Worm (Caenorhabditis elegans) whole organism, midembryonic: ENCODE measurements around the gene C12D12.1.

Source experiments
- T22C8.4 ChIP-seq: fragments of 200-800 bp; sonication (Bioruptor generic); IDR thresholded peaks from 2 replicates; pipeline ENCODE4 v1.3.6; 2022; ENCODE audit warnings: missing genetic modification characterization, missing compliant biosample characterization
- cog-1 ChIP-seq: sonication (generic microtip); optimal IDR thresholded peaks from 2 replicates; lab custom pipeline; 2016; ENCODE audit warnings: missing genetic modification characterization, missing compliant biosample characterization
- flt-1 ChIP-seq: fragments of 200-800 bp; sonication (Bioruptor generic); IDR thresholded peaks from 2 replicates; pipeline ENCODE4 v1.3.6; 2022; ENCODE audit warnings: missing genetic modification characterization, missing compliant biosample characterization
- klf-2 ChIP-seq: fragments of 200-800 bp; sonication (Bioruptor generic); conservative IDR thresholded peaks from 2 replicates; pipeline ENCODE4 v1.3.6; 2022; ENCODE audit warnings: missing genetic modification reagents, missing genetic modification characterization, missing compliant biosample characterization
- med-1 ChIP-seq: sonication (generic microtip); optimal IDR thresholded peaks from 2 replicates; lab custom pipeline; 2017; ENCODE audit warnings: missing genetic modification characterization, mild to moderate bottlenecking, missing compliant biosample characterization, antibody characterized with exemption, missing genetic modification reagents; ENCODE audit not compliant: insufficient read depth
- ref-1 ChIP-seq: fragments of 200-800 bp; sonication (Bioruptor generic); conservative IDR thresholded peaks from 2 replicates; pipeline ENCODE4 v1.3.6; 2022; ENCODE audit warnings: missing genetic modification reagents, missing genetic modification characterization, missing compliant biosample characterization
- tab-1 ChIP-seq: fragments of 200-800 bp; sonication (Bioruptor generic); IDR thresholded peaks from 2 replicates; pipeline ENCODE4 v1.3.6; 2022; ENCODE audit warnings: missing genetic modification characterization, missing compliant biosample characterization
- ztf-23 ChIP-seq: fragments of 200-800 bp; sonication (Bioruptor generic); IDR thresholded peaks from 2 replicates; pipeline ENCODE4 v1.3.6; 2022; ENCODE audit warnings: missing genetic modification reagents, missing genetic modification characterization, missing compliant biosample characterization
- ztf-29 ChIP-seq: fragments of 200-800 bp; sonication (Bioruptor generic); IDR thresholded peaks from 2 replicates; pipeline ENCODE4 v1.3.6; 2022; ENCODE audit warnings: missing genetic modification reagents, missing genetic modification characterization, missing compliant biosample characterization

The C12D12.1 gene

ce11 chrX:3467958-3468357, 31.1 kb upstream of the C12D12.1 start:
- TF ChIP-seq ztf-29 (GFP tag; lab: Robert Waterston, UW) (no peak), tab-1 (GFP tag; lab: Robert Waterston, UW) (no peak), klf-2 (GFP tag; lab: Robert Waterston, UW) (no peak), med-1 (GFP tag; lab: Kevin White, UChicago) (no peak), T22C8.4 (no peak), cog-1 (no peak), ztf-23 (GFP tag; lab: Robert Waterston, UW) (no peak), flt-1 (GFP tag; lab: Robert Waterston, UW) (no peak), ref-1 (GFP tag; lab: Robert Waterston, UW) (no peak)

ce11 chrX:3469332-3469731, 29.7 kb upstream of the C12D12.1 start:
- TF ChIP-seq tab-1 (GFP tag; lab: Robert Waterston, UW) (0 out of 2 replicates have a peak, but pooled peaks have one; percentile 44), ref-1 (GFP tag; lab: Robert Waterston, UW) (no peak), cog-1 (no peak), flt-1 (GFP tag; lab: Robert Waterston, UW) (0 out of 2 replicates have a peak, but pooled peaks have one; percentile 38)

- TF ChIP-seq klf-2 (GFP tag; lab: Robert Waterston, UW) = no peak
- no peak for TF ChIP-seq ref-1 (GFP tag; lab: Robert Waterston, UW)
- TF ChIP-seq T22C8.4 = no peak
- TF ChIP-seq cog-1 = no peak
- no peak for TF ChIP-seq ztf-23 (GFP tag; lab: Robert Waterston, UW)
- TF ChIP-seq tab-1 (GFP tag; lab: Robert Waterston, UW) = no peak
- no peak for TF ChIP-seq ztf-29 (GFP tag; lab: Robert Waterston, UW)
- no peak for TF ChIP-seq med-1 (GFP tag; lab: Kevin White, UChicago)
- no peak for TF ChIP-seq flt-1 (GFP tag; lab: Robert Waterston, UW)
Measured at ce11 chrX:3470307-3470706, 28.7 kb upstream of the C12D12.1 start.

DNA sequence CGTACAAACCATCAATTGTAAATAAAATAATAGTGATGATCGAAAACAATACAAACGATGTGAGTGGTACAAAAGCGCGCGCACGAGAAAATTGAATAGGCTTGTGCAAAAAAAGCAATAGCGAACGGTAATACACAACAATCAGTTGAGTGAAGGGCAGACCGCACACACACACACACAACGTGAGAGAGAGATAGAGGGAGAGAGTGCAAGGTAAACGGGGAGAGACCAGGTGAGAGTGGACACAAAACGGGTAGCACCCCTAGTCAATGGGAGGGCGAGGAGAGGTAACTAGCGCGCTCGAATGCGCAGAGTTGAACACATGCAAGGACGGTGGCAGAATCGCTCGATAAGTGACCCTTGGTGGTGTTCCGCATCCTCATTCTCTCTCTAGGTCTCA, 26.8 kb upstream of the C12D12.1 start:
- TF ChIP-seq cog-1 (peak; percentile 61), ztf-29 (GFP tag; lab: Robert Waterston, UW) (peak; percentile 95), flt-1 (GFP tag; lab: Robert Waterston, UW) (peak; percentile 56; the same call in 1 of the 2 replicates), tab-1 (GFP tag; lab: Robert Waterston, UW) (0 out of 2 replicates have a peak, but pooled peaks have one; percentile 31), ztf-23 (GFP tag; lab: Robert Waterston, UW) (0 out of 2 replicates have a peak, but pooled peaks have one; percentile 63), klf-2 (GFP tag; lab: Robert Waterston, UW) (no peak)

DNA sequence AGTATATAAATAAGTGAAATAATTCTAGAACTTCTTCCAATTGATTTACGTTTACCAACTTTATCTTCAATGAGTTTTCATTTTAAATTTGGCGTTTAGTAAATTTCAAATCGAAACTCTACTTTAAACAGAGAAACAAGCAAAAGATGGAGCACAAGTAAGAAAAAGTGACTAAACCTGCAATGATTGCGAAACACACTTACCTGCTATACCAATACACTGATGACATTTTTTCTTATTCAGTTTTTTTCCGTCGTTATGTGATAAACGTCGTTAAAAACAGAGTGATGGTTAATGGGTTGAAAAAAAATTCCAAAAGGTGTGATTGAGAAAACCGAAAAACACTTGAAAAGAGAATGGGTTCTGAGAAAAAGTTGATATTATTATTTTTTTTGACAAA, 25.3 kb upstream of the C12D12.1 start:
- TF ChIP-seq klf-2 (GFP tag; lab: Robert Waterston, UW) = no peak
- no peak for TF ChIP-seq ref-1 (GFP tag; lab: Robert Waterston, UW)
- TF ChIP-seq flt-1 (GFP tag; lab: Robert Waterston, UW) = no peak
- no peak for TF ChIP-seq med-1 (GFP tag; lab: Kevin White, UChicago)
- TF ChIP-seq ztf-29 (GFP tag; lab: Robert Waterston, UW) = no peak
- no peak for TF ChIP-seq cog-1
- TF ChIP-seq T22C8.4 = no peak
- TF ChIP-seq ztf-23 (GFP tag; lab: Robert Waterston, UW) = no peak
- no peak for TF ChIP-seq tab-1 (GFP tag; lab: Robert Waterston, UW)

- no peak for TF ChIP-seq flt-1 (GFP tag; lab: Robert Waterston, UW)
- no peak for TF ChIP-seq ztf-29 (GFP tag; lab: Robert Waterston, UW)
- TF ChIP-seq tab-1 (GFP tag; lab: Robert Waterston, UW) = no peak
- TF ChIP-seq cog-1 = no peak
- TF ChIP-seq klf-2 (GFP tag; lab: Robert Waterston, UW) = no peak
- TF ChIP-seq ref-1 (GFP tag; lab: Robert Waterston, UW) = no peak
- no peak for TF ChIP-seq med-1 (GFP tag; lab: Kevin White, UChicago)
- no peak for TF ChIP-seq ztf-23 (GFP tag; lab: Robert Waterston, UW)
- TF ChIP-seq T22C8.4 = no peak
Measured at ce11 chrX:3479950-3480349, 19.1 kb upstream of the C12D12.1 start, which contains the start of gene wrt-6. TSS of gene wrt-6 (plus strand) at chrX:3480250.

- TF ChIP-seq cog-1 (no peak), ztf-23 (GFP tag; lab: Robert Waterston, UW) (no peak), klf-2 (GFP tag; lab: Robert Waterston, UW) (no peak), tab-1 (GFP tag; lab: Robert Waterston, UW) (no peak), med-1 (GFP tag; lab: Kevin White, UChicago) (no peak), ref-1 (GFP tag; lab: Robert Waterston, UW) (no peak), flt-1 (GFP tag; lab: Robert Waterston, UW) (no peak), ztf-29 (GFP tag; lab: Robert Waterston, UW) (no peak), T22C8.4 (no peak)
Measured at ce11 chrX:3488074-3488688, 10.9 kb upstream of the C12D12.1 start.

DNA sequence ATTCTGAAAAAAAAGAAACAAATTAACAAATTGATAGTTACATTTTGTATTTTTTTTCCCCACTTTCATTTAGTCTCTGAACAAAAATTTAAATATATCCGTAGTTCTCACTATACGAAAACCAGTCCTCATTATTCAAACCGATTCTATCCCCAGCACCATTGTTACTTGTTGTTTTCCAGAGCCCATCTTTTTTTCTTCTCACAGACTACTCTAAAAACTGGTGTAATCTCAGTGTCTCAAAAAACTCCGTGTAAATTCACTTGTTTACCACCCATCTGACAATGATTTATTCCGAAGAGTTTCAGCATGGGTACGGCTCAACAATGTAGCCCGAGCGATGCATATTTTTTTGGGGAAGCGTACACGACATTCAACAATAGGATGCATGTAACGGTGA, 10.1 kb upstream of the C12D12.1 start, which contains the start of gene C12D12.3:
Gene C12D12.3, plus strand, starts transcription at position 301 of the 400 bp plus-strand sequence.
- no peak for TF ChIP-seq ztf-29 (GFP tag; lab: Robert Waterston, UW)
- no peak for TF ChIP-seq ref-1 (GFP tag; lab: Robert Waterston, UW)
- TF ChIP-seq ztf-23 (GFP tag; lab: Robert Waterston, UW) = no peak
- no peak for TF ChIP-seq cog-1
- TF ChIP-seq klf-2 (GFP tag; lab: Robert Waterston, UW) = no peak
- TF ChIP-seq flt-1 (GFP tag; lab: Robert Waterston, UW) = no peak
- TF ChIP-seq T22C8.4 = no peak
- TF ChIP-seq med-1 (GFP tag; lab: Kevin White, UChicago) = no peak
- no peak for TF ChIP-seq tab-1 (GFP tag; lab: Robert Waterston, UW)

DNA sequence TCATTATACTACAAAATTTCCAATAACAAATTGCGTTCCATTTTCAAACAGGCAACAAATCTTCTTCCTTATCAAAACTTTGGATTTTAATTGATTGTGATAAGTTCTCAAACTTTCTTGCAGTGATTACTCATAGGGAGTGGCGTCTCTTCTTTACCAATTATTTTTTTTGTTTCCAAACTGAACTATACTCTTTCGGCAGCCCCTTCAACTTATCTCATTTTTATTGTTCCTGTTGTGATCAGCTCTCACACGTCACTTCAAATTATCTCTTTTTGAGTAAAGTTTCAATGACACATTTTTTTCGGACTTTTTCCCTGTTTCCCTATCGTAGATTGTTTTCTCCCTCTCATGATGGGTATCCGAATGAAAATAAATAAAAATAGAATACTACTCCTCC, 6.6 kb upstream of the C12D12.1 start:
- TF ChIP-seq T22C8.4 (no peak), flt-1 (GFP tag; lab: Robert Waterston, UW) (no peak), ztf-23 (GFP tag; lab: Robert Waterston, UW) (no peak), med-1 (GFP tag; lab: Kevin White, UChicago) (no peak), cog-1 (no peak), ztf-29 (GFP tag; lab: Robert Waterston, UW) (no peak), ref-1 (GFP tag; lab: Robert Waterston, UW) (no peak), klf-2 (GFP tag; lab: Robert Waterston, UW) (no peak), tab-1 (GFP tag; lab: Robert Waterston, UW) (no peak)
